Fruit fly (Drosophila melanogaster): ENCODE results near the gene Tgs1.

Gene Tgs1

dm6 chr3R:18269744-18270348 lies 14.5 kb downstream of the Tgs1 start (continued):
- TF ChIP-seq unc-4 (GFP tag; IDR thresholded peaks at IDR 0.05; ENCODE audit: partially characterized antibody) (no peak), fu2 (GFP tag; optimal IDR thresholded peaks at IDR 0.05) (no peak), Sox100B (GFP tag; optimal IDR thresholded peaks at IDR 0.05) (no peak), CG8478 (optimal IDR thresholded peaks at IDR 0.05) (no peak), ssp (GFP tag; IDR thresholded peaks at IDR 0.05) (no peak)

dm6 chr3R:18274328-18275098 lies 19.2 kb downstream of the Tgs1 start, which contains the start of the genes Vps39 and eIF1A:
Vps39 (minus strand) TSS chr3R:18274446.
eIF1A (plus strand) TSS chr3R:18274665.
- TF ChIP-seq tgo (GFP tag; IDR thresholded peaks at IDR 0.05) (no peak; the same call in 2 of the 3 replicates), cato (GFP tag; optimal IDR thresholded peaks at IDR 0.05; ENCODE audit: borderline replicate concordance) (no peak), esg (GFP tag; conservative IDR thresholded peaks at IDR 0.05) (no peak), nau (GFP tag; optimal IDR thresholded peaks at IDR 0.05) (no peak), CG4854 (GFP tag; optimal IDR thresholded peaks at IDR 0.05) (no peak), CG5245 (GFP tag; optimal IDR thresholded peaks at IDR 0.05) (no peak), BEAF-32 (GFP tag; optimal IDR thresholded peaks at IDR 0.05) (peak; percentile 92), CG11696 (GFP tag; IDR thresholded peaks at IDR 0.05) (no peak), Dll (GFP tag; IDR thresholded peaks at IDR 0.05; ENCODE audit: partially characterized antibody) (peak; percentile 94), hbn (GFP tag; IDR thresholded peaks at IDR 0.05; ENCODE audit: partially characterized antibody) (peak; percentile 81), Lpt (GFP tag; optimal IDR thresholded peaks at IDR 0.05) (no peak), CG7357 (GFP tag; IDR thresholded peaks at IDR 0.05) (no peak), CG18619 (GFP tag; optimal IDR thresholded peaks at IDR 0.05) (no peak), CG12769 (tag; optimal IDR thresholded peaks at IDR 0.05) (no peak), CG7963 (GFP tag; IDR thresholded peaks at IDR 0.05; ENCODE audit: partially characterized antibody) (peak; percentile 66), gfzf (GFP tag; optimal IDR thresholded peaks at IDR 0.05) (peak; percentile 12), CG30020 (tag; optimal IDR thresholded peaks at IDR 0.05) (peak; percentile 57), CG14667 (GFP tag; IDR thresholded peaks at IDR 0.05) (no peak), Spps (tag; optimal IDR thresholded peaks at IDR 0.05) (peak; percentile 31), HHEX (GFP tag; optimal IDR thresholded peaks at IDR 0.05) (no peak), CG17829 (tag; optimal IDR thresholded peaks at IDR 0.05) (peak; percentile 57), CG31388 (GFP tag; optimal IDR thresholded peaks at IDR 0.05) (no peak), CG9609 (GFP tag; optimal IDR thresholded peaks at IDR 0.05) (no peak), CG1233 (GFP tag; optimal IDR thresholded peaks at IDR 0.05) (no peak), CG17912 (GFP tag; optimal IDR thresholded peaks at IDR 0.05) (no peak), al (GFP tag; IDR thresholded peaks at IDR 0.05) (peak; percentile 31; the same call in 1 of the 2 replicates), slbo (GFP tag; IDR thresholded peaks at IDR 0.05) (peak; percentile 56), Tbp (GFP tag; optimal IDR thresholded peaks at IDR 0.05) (no peak), schlank (tag; optimal IDR thresholded peaks at IDR 0.05) (no peak), CG2875 (GFP tag; optimal IDR thresholded peaks at IDR 0.05) (no peak), dan (GFP tag; IDR thresholded peaks at IDR 0.05) (no peak), slp2 (GFP tag; optimal IDR thresholded peaks at IDR 0.05) (no peak), pita (GFP tag; optimal IDR thresholded peaks at IDR 0.05) (no peak), ham (GFP tag; IDR thresholded peaks at IDR 0.05) (no peak), vfl (GFP tag; optimal IDR thresholded peaks at IDR 0.05) (no peak), lbe (GFP tag; optimal IDR thresholded peaks at IDR 0.05) (no peak), CG8290 (GFP tag; optimal IDR thresholded peaks at IDR 0.05) (peak; percentile 62), CG8290 (tag; optimal IDR thresholded peaks at IDR 0.05) (no peak), CG8478 (optimal IDR thresholded peaks at IDR 0.05) (no peak), yki (optimal IDR thresholded peaks at IDR 0.05) (no peak), CG17385 (GFP tag; optimal IDR thresholded peaks at IDR 0.05) (no peak), Sry-β (GFP tag; optimal IDR thresholded peaks at IDR 0.05) (no peak), H15 (GFP tag; IDR thresholded peaks at IDR 0.05) (no peak), CG9876 (GFP tag; optimal IDR thresholded peaks at IDR 0.05) (no peak)
